Worm (Caenorhabditis elegans) whole organism, L4 larva: Measurements from ENCODE around the gene T06E6.1.

ENCODE experiments used
- T20F7.1 ChIP-seq: fragments of 200-800 bp; sonication (Bioruptor generic); optimal IDR thresholded peaks from 2 replicates; lab custom pipeline; 2018; ENCODE audit warnings: mild to moderate bottlenecking, missing genetic modification characterization, missing compliant biosample characterization
- ZK546.5 ChIP-seq, 2 experiments: sonication (generic microtip); optimal IDR thresholded peaks; 2 replicates each; lab custom pipeline; 2017; ENCODE audit warnings: missing biosample characterization in 2 of 2, missing genetic modification characterization in 2 of 2
- ama-1 ChIP-seq: fragments of 150-350 bp; optimal IDR thresholded peaks from 2 replicates; lab custom pipeline; 2014; ENCODE audit warnings: inconsistent platforms, mixed read lengths
- ceh-82 ChIP-seq: sonication (generic microtip); optimal IDR thresholded peaks from 2 replicates; lab custom pipeline; 2017; ENCODE audit warnings: missing biosample characterization, missing genetic modification characterization
- fkh-10 ChIP-seq: fragments of 150-350 bp; optimal IDR thresholded peaks from 2 replicates; lab custom pipeline; 2014; ENCODE audit warnings: missing biosample characterization, missing genetic modification reagents, missing genetic modification characterization
- lir-3 ChIP-seq: sonication (generic microtip); optimal IDR thresholded peaks from 2 replicates; lab custom pipeline; 2016; ENCODE audit warnings: mild to moderate bottlenecking, missing genetic modification characterization, missing compliant biosample characterization
- nhr-11 ChIP-seq: fragments of 150-350 bp; optimal IDR thresholded peaks from 2 replicates; lab custom pipeline; 2014; ENCODE audit warnings: missing biosample characterization, missing genetic modification characterization
- nhr-237 ChIP-seq: sonication (generic microtip); optimal IDR thresholded peaks from 2 replicates; lab custom pipeline; 2017; ENCODE audit warnings: missing biosample characterization, missing genetic modification characterization
- nhr-6 ChIP-seq: fragments of 150-350 bp; optimal IDR thresholded peaks from 2 replicates; lab custom pipeline; 2014; ENCODE audit warnings: missing biosample characterization, missing genetic modification characterization
- nhr-76 ChIP-seq: fragments of 150-350 bp; optimal IDR thresholded peaks from 2 replicates; lab custom pipeline; 2014; ENCODE audit warnings: missing biosample characterization, missing genetic modification characterization
- pha-4 ChIP-seq, 2 experiments: fragments of 150-350 bp in 1 of 2; fragments of 200-800 bp in 1 of 2; sonication (Bioruptor generic) in 1 of 2; IDR thresholded peaks in 1 of 2; optimal IDR thresholded peaks in 1 of 2; 2 replicates each; pipeline versions ENCODE4 v1.3.6 to Lab custom; 2014 to 2022; ENCODE audit warnings: missing genetic modification characterization in 2 of 2, missing genetic modification reagents in 2 of 2, missing biosample characterization in 1 of 2, missing compliant biosample characterization in 1 of 2
- tra-1 ChIP-seq: fragments of 200-800 bp; sonication (Bioruptor generic); IDR thresholded peaks from 2 replicates; pipeline ENCODE4 v1.3.6; 2022; ENCODE audit warnings: missing genetic modification reagents, missing genetic modification characterization, missing compliant biosample characterization
- unc-62 ChIP-seq, 3 experiments: fragments of 150-350 bp in 1 of 3; sonication (generic microtip); optimal IDR thresholded peaks in 2 of 3; peaks in 1 of 3; 1 replicate in 1 of 3; 2 replicates in 2 of 3; lab custom pipeline; 2014 to 2017; ENCODE audit warnings: missing biosample characterization in 3 of 3, missing genetic modification characterization in 3 of 3, missing genetic modification reagents in 3 of 3, missing genotype in 1 of 3
- ztf-11 ChIP-seq: fragments of 150-350 bp; optimal IDR thresholded peaks from 2 replicates; lab custom pipeline; 2014; ENCODE audit warnings: missing biosample characterization, missing genetic modification characterization

DNA sequence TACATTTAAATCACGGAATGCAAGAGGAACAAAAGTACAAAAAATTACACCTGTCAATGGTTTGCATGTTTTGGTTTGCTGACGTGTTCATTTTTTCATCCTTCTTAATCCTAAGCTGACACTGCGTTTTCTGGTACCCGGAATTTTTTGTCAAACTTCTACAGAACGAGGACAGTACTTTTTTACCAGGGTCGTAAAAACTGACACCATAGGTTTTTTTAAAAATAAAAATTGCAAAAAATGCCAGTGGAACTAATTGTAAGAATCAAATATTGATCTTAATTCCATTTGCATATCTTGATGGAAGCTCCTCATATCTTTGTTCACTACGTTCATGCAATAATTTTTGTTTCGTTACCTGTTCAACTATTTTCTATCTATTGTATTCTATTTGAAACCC lies 10.1 kb upstream of the T06E6.1 start, which contains the start of gene srh-258:
- TF ChIP-seq nhr-76 (tag; lab: Kevin White, UChicago): no peak
- no peak for TF ChIP-seq pha-4 (GFP tag; IDR thresholded peaks at IDR 0.05; lab: Robert Waterston, UW)
- TF ChIP-seq pha-4 (tag; optimal IDR thresholded peaks at IDR 0.05; lab: Kevin White, UChicago): no peak
- no peak for TF ChIP-seq ama-1
- no peak for TF ChIP-seq nhr-237
- TF ChIP-seq nhr-11 (tag; lab: Kevin White, UChicago): no peak
- TF ChIP-seq ZK546.5 (tag; optimal IDR thresholded peaks at IDR 0.05; lab: Kevin White, UChicago): no peak
- TF ChIP-seq lir-3 (tag; lab: Kevin White, UChicago): no peak
- no peak for TF ChIP-seq unc-62 (GFP tag; optimal IDR thresholded peaks at IDR 0.05 in 1 of 2; lab: Kevin White, UChicago)
- TF ChIP-seq unc-62 (tag; optimal IDR thresholded peaks at IDR 0.05; lab: Kevin White, UChicago): no peak
- no peak for TF ChIP-seq tra-1 (GFP tag; lab: Robert Waterston, UW)
- no peak for TF ChIP-seq fkh-10 (GFP tag; lab: Kevin White, UChicago)
- no peak for TF ChIP-seq T20F7.1
- no peak for TF ChIP-seq nhr-6 (tag; lab: Kevin White, UChicago)
- TF ChIP-seq ceh-82 (tag; lab: Kevin White, UChicago): no peak
- no peak for TF ChIP-seq ztf-11 (tag; lab: Kevin White, UChicago)
